Fruit fly (Drosophila melanogaster) whole organism, embryonic: ENCODE data around the gene Prtl99C.

ENCODE experiments used
- CG13296 ChIP-seq: fragments of 200-800 bp; sonication (Bioruptor generic); optimal IDR thresholded peaks from 3 replicates; lab custom pipeline; 2018; ENCODE audit warnings: missing biosample characterization, mild to moderate bottlenecking, missing genetic modification characterization
- CG15269 ChIP-seq: fragments of 200-800 bp; sonication (Bioruptor generic); optimal IDR thresholded peaks from 2 replicates; lab custom pipeline; 2018; ENCODE audit warnings: missing biosample characterization, mild to moderate bottlenecking, missing genetic modification characterization, moderate library complexity
- CG1529 ChIP-seq: fragments of 200-800 bp; sonication (Bioruptor generic); optimal IDR thresholded peaks from 3 replicates; lab custom pipeline; 2018; ENCODE audit warnings: missing biosample characterization, missing genetic modification characterization
- CG7839 ChIP-seq: fragments of 200-800 bp; sonication (Bioruptor generic); optimal IDR thresholded peaks from 3 replicates; lab custom pipeline; 2018; ENCODE audit warnings: missing biosample characterization, mild to moderate bottlenecking, missing genetic modification characterization, moderate library complexity
- Nf-YA ChIP-seq: fragments of 200-800 bp; sonication (Bioruptor generic); IDR thresholded peaks from 2 replicates; pipeline ENCODE4 v1.3.6; 2022; ENCODE audit warnings: missing biosample characterization, missing genetic modification characterization
- croc ChIP-seq: fragments of 200-800 bp; sonication (Bioruptor generic); conservative IDR thresholded peaks from 3 replicates; pipeline ENCODE4 v1.3.6; 2022; ENCODE audit warnings: missing biosample characterization, missing genetic modification characterization
- dati ChIP-seq: fragments of 200-800 bp; sonication (Bioruptor generic); IDR thresholded peaks from 2 replicates; pipeline ENCODE4 v1.3.6; 2022; ENCODE audit warnings: missing biosample characterization, missing genetic modification characterization
- hbn ChIP-seq: fragments of 200-800 bp; sonication (Bioruptor generic); IDR thresholded peaks from 2 replicates; pipeline ENCODE4 v1.3.6; 2022; ENCODE audit warnings: missing biosample characterization, missing genetic modification characterization; ENCODE audit not compliant: partially characterized antibody
- sima ChIP-seq: fragments of 200-800 bp; sonication (Bioruptor generic); optimal IDR thresholded peaks from 2 replicates; lab custom pipeline; 2016; ENCODE audit warnings: missing biosample characterization, missing genetic modification characterization

- no peak for TF ChIP-seq dati (GFP tag; lab: Robert Waterston, UW)
- TF ChIP-seq croc: no peak
- no peak; the same call in 1 of the 2 replicates for TF ChIP-seq hbn
- no peak for TF ChIP-seq CG13296 (GFP tag; lab: Kevin White, UChicago)
- no peak for TF ChIP-seq CG7839 (tag; lab: Kevin White, UChicago)
- no peak for TF ChIP-seq Nf-YA (GFP tag; lab: Robert Waterston, UW)
- no peak for TF ChIP-seq CG15269
- no peak for TF ChIP-seq CG1529 (GFP tag; lab: Kevin White, UChicago)
- no peak for TF ChIP-seq sima
Observed at dm6 chr3R:29799681-29800028, 36.1 kb upstream of the Prtl99C start.
